Worm (Caenorhabditis elegans): Measurements from ENCODE around the gene pqn-65.
"Not testable (repeated sequence)": the region's sequence is repeated elsewhere in the genome, so short reads cannot be mapped to it uniquely, and the experiment has no call there.

DNA sequence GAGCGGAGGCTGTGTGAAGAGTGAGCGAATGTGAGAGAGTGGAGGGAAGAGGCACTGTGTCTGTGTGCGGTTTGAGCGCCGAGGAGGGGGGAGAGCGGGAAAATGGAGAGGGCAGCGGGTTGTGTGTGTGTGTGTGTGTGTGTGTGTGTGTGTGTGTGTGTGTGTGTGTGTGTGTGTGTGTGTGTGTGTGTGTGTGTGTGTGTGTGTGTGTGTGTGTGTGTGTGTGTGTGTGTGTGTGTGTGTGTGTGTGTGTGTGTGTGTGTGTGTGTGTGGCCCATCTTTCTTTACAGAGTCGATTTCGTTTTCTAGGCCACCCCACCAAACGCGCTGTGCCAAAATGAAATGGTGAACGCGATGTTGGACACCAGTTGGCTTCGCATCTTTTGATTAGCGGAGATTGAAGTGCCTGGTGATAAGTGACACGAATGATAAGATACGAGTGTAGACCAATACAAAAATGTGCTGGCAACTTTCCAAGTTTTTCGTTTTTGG, 13.0 kb downstream of the pqn-65 start:
- TF ChIP-seq unc-55 (GFP tag; optimal IDR thresholded peaks at IDR 0.05) (peak; percentile 41), hlh-30 (tag; optimal IDR thresholded peaks at IDR 0.05; ENCODE audit: insufficient read depth) (peak; percentile 8), Y22D7AL.16 (tag; optimal IDR thresholded peaks at IDR 0.05) (peak; percentile 44), sox-4 (tag; optimal IDR thresholded peaks at IDR 0.05) (peak; percentile 73)
- TF ChIP-seq ama-1 (optimal IDR thresholded peaks at IDR 0.05); C08G9.2 (tag; optimal IDR thresholded peaks at IDR 0.05); eyg-1 (tag; optimal IDR thresholded peaks at IDR 0.05); pqm-1 (tag; optimal IDR thresholded peaks at IDR 0.05); ceh-22 (tag; optimal IDR thresholded peaks at IDR 0.05); nhr-11 (tag; optimal IDR thresholded peaks at IDR 0.05); madf-2 (tag; optimal IDR thresholded peaks at IDR 0.05); tbx-7 (tag; optimal IDR thresholded peaks at IDR 0.05): not testable (repeated sequence)
